Fruit fly (Drosophila melanogaster) whole organism, embryonic: ENCODE measurements around the gene pbl.

Experiments used
- ATbp ChIP-seq: fragments of 200-800 bp; sonication (Bioruptor generic); optimal IDR thresholded peaks from 2 replicates; lab custom pipeline; 2017; ENCODE audit warnings: missing biosample characterization, mild to moderate bottlenecking, missing genetic modification characterization, missing genetic modification reagents
- Blimp-1 ChIP-seq: fragments of 200-800 bp; sonication (Bioruptor generic); optimal IDR thresholded peaks from 3 replicates; lab custom pipeline; 2018; ENCODE audit warnings: missing biosample characterization, missing genetic modification characterization, mild to moderate bottlenecking, moderate library complexity, missing genetic modification reagents
- CG10147 ChIP-seq: fragments of 200-800 bp; sonication (Bioruptor generic); optimal IDR thresholded peaks from 2 replicates; lab custom pipeline; 2019; ENCODE audit warnings: missing biosample characterization, mild to moderate bottlenecking, missing genetic modification characterization, moderate library complexity
- CG10366 ChIP-seq: fragments of 200-800 bp; sonication (Bioruptor generic); IDR thresholded peaks from 2 replicates; pipeline ENCODE4 v1.3.6; 2022; ENCODE audit warnings: missing biosample characterization, missing genetic modification characterization
- CG11247 ChIP-seq: fragments of 200-800 bp; sonication (Bioruptor generic); IDR thresholded peaks from 2 replicates; pipeline ENCODE4 v1.3.6; 2022; ENCODE audit warnings: missing biosample characterization, missing genetic modification characterization
- CG11723 ChIP-seq: fragments of 200-800 bp; sonication (Bioruptor generic); optimal IDR thresholded peaks from 2 replicates; lab custom pipeline; 2017; ENCODE audit warnings: missing biosample characterization, mild to moderate bottlenecking, missing genetic modification characterization
- CG12071 ChIP-seq: fragments of 200-800 bp; sonication (Bioruptor generic); optimal IDR thresholded peaks from 3 replicates; lab custom pipeline; 2018; ENCODE audit warnings: missing biosample characterization, mild to moderate bottlenecking, missing genetic modification characterization
- CG12769 ChIP-seq: fragments of 200-800 bp; sonication (Bioruptor generic); optimal IDR thresholded peaks from 2 replicates; lab custom pipeline; 2019; ENCODE audit warnings: missing biosample characterization, mild to moderate bottlenecking, missing genetic modification characterization, moderate library complexity
- CG13123 ChIP-seq: fragments of 200-800 bp; sonication (Bioruptor generic); optimal IDR thresholded peaks from 2 replicates; lab custom pipeline; 2016; ENCODE audit warnings: missing biosample characterization, missing genetic modification characterization
- CG15011 ChIP-seq: fragments of 200-800 bp; sonication (Bioruptor generic); optimal IDR thresholded peaks from 3 replicates; lab custom pipeline; 2018; ENCODE audit warnings: missing biosample characterization, mild to moderate bottlenecking, missing genetic modification characterization
- CG16813 ChIP-seq: fragments of 200-800 bp; sonication (Bioruptor generic); IDR thresholded peaks from 3 replicates; pipeline ENCODE4 v1.3.6; 2022; ENCODE audit warnings: missing biosample characterization, missing genetic modification characterization; ENCODE audit not compliant: partially characterized antibody
- CG16815 ChIP-seq: fragments of 200-800 bp; sonication (Bioruptor generic); optimal IDR thresholded peaks from 3 replicates; lab custom pipeline; 2017; ENCODE audit warnings: missing biosample characterization, mild to moderate bottlenecking, missing genetic modification characterization
- CG3281 ChIP-seq: fragments of 200-800 bp; sonication (Bioruptor generic); optimal IDR thresholded peaks from 3 replicates; lab custom pipeline; 2017; ENCODE audit warnings: missing biosample characterization, mild to moderate bottlenecking, missing genetic modification characterization
- CG33557 ChIP-seq: fragments of 200-800 bp; sonication (Bioruptor generic); optimal IDR thresholded peaks from 2 replicates; lab custom pipeline; 2019; ENCODE audit warnings: missing biosample characterization, mild to moderate bottlenecking, missing genetic modification characterization, moderate library complexity
- CG3838 ChIP-seq: fragments of 200-800 bp; sonication (Bioruptor generic); optimal IDR thresholded peaks from 3 replicates; lab custom pipeline; 2016; ENCODE audit warnings: missing biosample characterization, missing genetic modification characterization
- CG3847 ChIP-seq: fragments of 200-800 bp; sonication (Bioruptor generic); IDR thresholded peaks from 2 replicates; pipeline ENCODE4 v1.3.6; 2022; ENCODE audit warnings: missing biosample characterization, missing genetic modification characterization
- Dad ChIP-seq: fragments of 200-800 bp; sonication (Bioruptor generic); optimal IDR thresholded peaks from 3 replicates; lab custom pipeline; 2016; ENCODE audit warnings: missing biosample characterization, missing genetic modification characterization
- Dfd ChIP-seq, 2 experiments: fragments of >200 bp; optimal IDR thresholded peaks; 2 replicates each; lab custom pipeline; 2017; ENCODE audit warnings: missing biosample characterization in 2 of 2, missing genetic modification characterization in 2 of 2
- GATAe ChIP-seq: fragments of 200-800 bp; sonication (Bioruptor generic); conservative IDR thresholded peaks from 2 replicates; pipeline ENCODE4 v1.3.6; 2022; ENCODE audit warnings: missing biosample characterization, missing genetic modification characterization
- Lhr ChIP-seq: fragments of 200-800 bp; sonication (Bioruptor generic); optimal IDR thresholded peaks from 3 replicates; lab custom pipeline; 2017; ENCODE audit warnings: mild to moderate bottlenecking, missing biosample characterization, missing genetic modification reagents, missing genetic modification characterization
- Med ChIP-seq: fragments of 200-800 bp; sonication (Bioruptor generic); peaks from one replicate; lab custom pipeline; 2016; ENCODE audit warnings: missing biosample characterization, missing genetic modification characterization, mild to moderate bottlenecking, inconsistent platforms, moderate library complexity
- NfI ChIP-seq: fragments of 200-800 bp; sonication (Bioruptor generic); optimal IDR thresholded peaks from 3 replicates; lab custom pipeline; 2018; ENCODE audit warnings: missing biosample characterization, mild to moderate bottlenecking, missing genetic modification characterization, moderate library complexity
- Side ChIP-seq: fragments of 200-800 bp; sonication (Bioruptor generic); optimal IDR thresholded peaks from 2 replicates; lab custom pipeline; 2016; ENCODE audit warnings: missing biosample characterization, missing genetic modification characterization
- Trl ChIP-seq, 3 experiments: fragments of >200 bp in 2 of 3; fragments of 200-800 bp in 1 of 3; sonication (Bioruptor generic) in 1 of 3; optimal IDR thresholded peaks; 2 replicates in 1 of 3; 3 replicates in 2 of 3; lab custom pipeline; 2016 to 2017; ENCODE audit warnings: missing biosample characterization in 1 of 3, missing genetic modification characterization in 1 of 3
- aop ChIP-seq: fragments of 200-800 bp; sonication (Bioruptor generic); IDR thresholded peaks from 2 replicates; pipeline ENCODE4 v1.3.6; 2022; ENCODE audit warnings: missing biosample characterization, missing genetic modification characterization
- chinmo ChIP-seq: fragments of 200-800 bp; sonication (Bioruptor generic); IDR thresholded peaks from 4 replicates; pipeline ENCODE4 v1.3.6; 2022; ENCODE audit warnings: missing biosample characterization, missing genetic modification characterization; ENCODE audit not compliant: partially characterized antibody
- chn ChIP-seq: fragments of 200-800 bp; sonication (Bioruptor generic); optimal IDR thresholded peaks from 2 replicates; lab custom pipeline; 2016; ENCODE audit warnings: missing biosample characterization, missing genetic modification characterization
- crol ChIP-seq: fragments of 200-800 bp; sonication (Bioruptor generic); IDR thresholded peaks from 2 replicates; pipeline ENCODE4 v1.3.6; 2022; ENCODE audit warnings: missing biosample characterization, missing genetic modification characterization
- crp ChIP-seq, 2 experiments: fragments of 200-800 bp; sonication (Bioruptor generic); optimal IDR thresholded peaks; 2 replicates in 1 of 2; 3 replicates in 1 of 2; lab custom pipeline; 2017; ENCODE audit warnings: missing biosample characterization in 2 of 2, missing genetic modification characterization in 2 of 2, mild to moderate bottlenecking in 1 of 2, moderate library complexity in 1 of 2
- danr ChIP-seq: fragments of 200-800 bp; sonication (Bioruptor generic); IDR thresholded peaks from 2 replicates; pipeline ENCODE4 v1.3.6; 2022; ENCODE audit warnings: missing biosample characterization, missing genetic modification characterization
- eyg ChIP-seq: fragments of 200-800 bp; sonication (Bioruptor generic); optimal IDR thresholded peaks from 3 replicates; lab custom pipeline; 2016; ENCODE audit warnings: missing biosample characterization, missing genetic modification characterization
- gcm ChIP-seq: fragments of 200-800 bp; sonication (Bioruptor generic); optimal IDR thresholded peaks from 2 replicates; lab custom pipeline; 2019; ENCODE audit warnings: missing biosample characterization, mild to moderate bottlenecking, missing genetic modification characterization, moderate library complexity
- gem ChIP-seq: fragments of 200-800 bp; sonication (Bioruptor generic); optimal IDR thresholded peaks from 2 replicates; lab custom pipeline; 2019; ENCODE audit warnings: missing biosample characterization, mild to moderate bottlenecking, missing genetic modification characterization, moderate library complexity
- ind ChIP-seq: fragments of 200-800 bp; sonication (Bioruptor generic); optimal IDR thresholded peaks from 3 replicates; lab custom pipeline; 2016; ENCODE audit warnings: missing biosample characterization, missing genetic modification characterization
- kni ChIP-seq: fragments of 200-800 bp; sonication (Bioruptor generic); optimal IDR thresholded peaks from 3 replicates; lab custom pipeline; 2017; ENCODE audit warnings: mild to moderate bottlenecking, missing biosample characterization, missing genetic modification reagents, missing genetic modification characterization
- prd ChIP-seq, 3 experiments: fragments of >200 bp in 2 of 3; fragments of 200-800 bp in 1 of 3; sonication (Bioruptor generic) in 1 of 3; optimal IDR thresholded peaks in 2 of 3; IDR thresholded peaks in 1 of 3; 2 replicates in 2 of 3; 3 replicates in 1 of 3; pipeline versions ENCODE4 v1.3.6 to Lab custom; 2017 to 2022; ENCODE audit warnings: missing biosample characterization in 1 of 3, missing genetic modification characterization in 1 of 3
- scrt ChIP-seq: fragments of 200-800 bp; sonication (Bioruptor generic); optimal IDR thresholded peaks from 2 replicates; lab custom pipeline; 2018; ENCODE audit warnings: missing biosample characterization, mild to moderate bottlenecking, missing genetic modification characterization, moderate library complexity
- seq ChIP-seq: fragments of 200-800 bp; sonication (Bioruptor generic); IDR thresholded peaks from 2 replicates; pipeline ENCODE4 v1.3.6; 2022; ENCODE audit warnings: missing biosample characterization, missing genetic modification characterization
- stc ChIP-seq: fragments of 200-800 bp; sonication (Bioruptor generic); IDR thresholded peaks from 2 replicates; pipeline ENCODE4 v1.3.6; 2022; ENCODE audit warnings: missing biosample characterization, missing genetic modification characterization
- tap ChIP-seq: fragments of 200-800 bp; optimal IDR thresholded peaks from 3 replicates; lab custom pipeline; 2019; ENCODE audit warnings: missing biosample characterization, mild to moderate bottlenecking, missing genetic modification characterization, moderate library complexity
- zen2 ChIP-seq: fragments of 200-800 bp; sonication (Bioruptor generic); IDR thresholded peaks from 3 replicates; pipeline ENCODE4 v1.3.6; 2022; ENCODE audit warnings: missing biosample characterization, missing genetic modification characterization; ENCODE audit not compliant: partially characterized antibody

Gene pbl

DNA sequence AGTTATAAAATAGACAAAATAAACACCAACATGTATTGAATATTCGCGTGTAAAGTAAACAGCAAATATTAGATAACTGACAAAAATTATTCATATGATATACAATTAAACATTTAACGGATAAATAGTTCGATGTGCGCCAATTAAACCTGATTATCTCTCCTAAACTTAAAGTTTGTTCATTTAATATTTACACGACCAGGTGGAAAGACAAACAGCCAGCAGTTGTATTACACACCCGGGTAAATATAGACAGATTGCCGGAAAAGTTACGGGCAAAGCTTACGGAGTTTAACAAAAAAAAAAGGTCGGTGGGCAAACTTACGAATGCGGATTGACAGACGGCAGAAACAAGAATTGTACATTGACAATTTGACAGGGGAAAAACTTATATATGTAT is 29.6 kb downstream of the pbl start (continued):
- TF ChIP-seq prd (optimal IDR thresholded peaks at IDR 0.05; lab: Kevin White, UChicago) (no peak), prd (GFP tag; IDR thresholded peaks at IDR 0.05; lab: Robert Waterston, UW) (peak; percentile 6; the same call in 1 of the 3 replicates), chinmo (GFP tag; lab: Robert Waterston, UW) (no peak), ind (GFP tag; lab: Kevin White, UChicago) (no peak), crp (GFP tag; optimal IDR thresholded peaks at IDR 0.05; lab: Kevin White, UChicago) (no peak), danr (GFP tag; lab: Robert Waterston, UW) (no peak), eyg (GFP tag; lab: Kevin White, UChicago) (peak; percentile 65), aop (GFP tag; lab: Robert Waterston, UW) (no peak), Lhr (GFP tag; lab: Kevin White, UChicago) (no peak), CG3838 (GFP tag; lab: Kevin White, UChicago) (peak; percentile 59), Med (peak; percentile 89), CG12769 (tag; lab: Kevin White, UChicago) (peak; percentile 85), tap (tag; lab: Kevin White, UChicago) (peak; percentile 46), CG12071 (GFP tag; lab: Kevin White, UChicago) (peak; percentile 93), Dad (peak; percentile 46), stc (GFP tag; lab: Robert Waterston, UW) (peak; percentile 35; the same call in 1 of the 2 replicates), CG16813 (no peak), NfI (peak; percentile 66), Dfd (GFP tag; optimal IDR thresholded peaks at IDR 0.05; lab: Kevin White, UChicago) (no peak), CG13123 (GFP tag; lab: Kevin White, UChicago) (no peak), gcm (GFP tag; lab: Kevin White, UChicago) (peak; percentile 22), CG11723 (GFP tag; lab: Kevin White, UChicago) (peak; percentile 62), CG15011 (GFP tag; lab: Kevin White, UChicago) (peak; percentile 78), CG10366 (GFP tag; lab: Robert Waterston, UW) (peak; percentile 30; the same call in 1 of the 2 replicates), gem (tag; lab: Kevin White, UChicago) (peak; percentile 65), chn (no peak), CG3281 (GFP tag; lab: Kevin White, UChicago) (peak; percentile 85), CG11247 (GFP tag; lab: Robert Waterston, UW) (peak; percentile 52; the same call in 1 of the 2 replicates), CG3847 (GFP tag; lab: Robert Waterston, UW) (0 out of 2 replicates have a peak, but pooled peaks have one; percentile 32), CG16815 (GFP tag; lab: Kevin White, UChicago) (no peak), ATbp (peak; percentile 66), seq (GFP tag; lab: Robert Waterston, UW) (peak; percentile 86)

DNA sequence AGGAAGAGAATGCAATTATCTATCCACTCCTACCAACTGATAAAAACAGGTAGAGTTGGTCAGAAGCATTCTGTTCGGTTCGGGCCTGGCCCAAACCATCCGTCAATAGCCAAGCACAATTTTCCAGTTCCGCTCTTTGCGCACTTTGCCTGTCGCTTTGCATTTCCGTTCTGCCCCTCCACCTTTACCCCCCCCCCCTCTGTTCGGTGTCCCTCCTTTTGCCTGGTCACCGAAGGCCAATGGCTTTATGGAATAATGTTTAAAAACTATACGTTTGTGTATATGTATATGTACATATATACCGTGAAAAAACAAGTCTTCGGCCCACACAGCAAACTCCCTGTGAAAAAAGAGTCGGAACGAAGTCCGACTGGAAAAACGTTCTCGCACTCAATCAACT is 30.6 kb downstream of the pbl start:
- TF ChIP-seq Side (GFP tag; lab: Kevin White, UChicago) (no peak), scrt (GFP tag; lab: Kevin White, UChicago) (no peak), kni (GFP tag; lab: Kevin White, UChicago) (peak; percentile 18), CG10147 (GFP tag; lab: Kevin White, UChicago) (no peak), zen2 (GFP tag; lab: Robert Waterston, UW) (0 out of 3 replicates have a peak, but pooled peaks have one; percentile 13), CG33557 (GFP tag; lab: Kevin White, UChicago) (no peak), crol (peak; percentile 70), GATAe (GFP tag; lab: Robert Waterston, UW) (no peak), Trl (optimal IDR thresholded peaks at IDR 0.05; lab: Kevin White, UChicago) (no peak), Trl (GFP tag; optimal IDR thresholded peaks at IDR 0.05; lab: Kevin White, UChicago) (no peak), Blimp-1 (no peak)
